Worm (Caenorhabditis elegans) whole organism, L2 larva: ENCODE data around the gene C49F5.8.

Experiments
- F13H6.1 ChIP-seq: sonication (generic microtip); optimal IDR thresholded peaks from 2 replicates; lab custom pipeline; 2016; ENCODE audit warnings: missing genetic modification characterization, missing compliant biosample characterization
- ZK546.5 ChIP-seq: sonication (generic microtip); optimal IDR thresholded peaks from 2 replicates; lab custom pipeline; 2017; ENCODE audit warnings: missing biosample characterization, missing genetic modification characterization
- dmd-4 ChIP-seq: sonication (generic microtip); optimal IDR thresholded peaks from 2 replicates; lab custom pipeline; 2017; ENCODE audit warnings: missing biosample characterization, missing genetic modification characterization
- egl-27 ChIP-seq: sonication (generic microtip); optimal IDR thresholded peaks from 3 replicates; lab custom pipeline; 2017; ENCODE audit warnings: missing biosample characterization, missing genetic modification reagents, missing genetic modification characterization
- elt-1 ChIP-seq: fragments of 150-350 bp; optimal IDR thresholded peaks from 2 replicates; lab custom pipeline; 2014; ENCODE audit warnings: missing biosample characterization, missing genetic modification characterization
- lin-13 ChIP-seq: fragments of 150-350 bp; optimal IDR thresholded peaks from 2 replicates; lab custom pipeline; 2014; ENCODE audit warnings: missing biosample characterization, missing genetic modification reagents, missing genetic modification characterization
- lsy-2 ChIP-seq, 2 experiments: fragments of 150-350 bp in 1 of 2; sonication (generic microtip) in 1 of 2; optimal IDR thresholded peaks; 2 replicates each; lab custom pipeline; 2014 to 2017; ENCODE audit warnings: missing biosample characterization in 2 of 2, missing genetic modification characterization in 2 of 2
- mab-5 ChIP-seq: fragments of 150-350 bp; optimal IDR thresholded peaks from 2 replicates; lab custom pipeline; 2014; ENCODE audit warnings: missing biosample characterization, missing genetic modification characterization
- nhr-10 ChIP-seq: sonication (generic microtip); optimal IDR thresholded peaks from 2 replicates; lab custom pipeline; 2017; ENCODE audit warnings: missing biosample characterization, missing genetic modification characterization
- nhr-11 ChIP-seq: fragments of 150-350 bp; optimal IDR thresholded peaks from 2 replicates; lab custom pipeline; 2014; ENCODE audit warnings: missing biosample characterization, missing genetic modification characterization
- nhr-23 ChIP-seq: fragments of 150-350 bp; optimal IDR thresholded peaks from 2 replicates; lab custom pipeline; 2014; ENCODE audit warnings: missing biosample characterization, missing genetic modification reagents, missing genetic modification characterization
- nhr-77 ChIP-seq: fragments of 150-350 bp; optimal IDR thresholded peaks from 2 replicates; lab custom pipeline; 2014; ENCODE audit warnings: missing biosample characterization, missing genetic modification characterization
- unc-62 ChIP-seq: fragments of 150-350 bp; optimal IDR thresholded peaks from 2 replicates; lab custom pipeline; 2014; ENCODE audit warnings: missing biosample characterization, missing genetic modification reagents, missing genetic modification characterization
- zag-1 ChIP-seq: fragments of 150-350 bp; optimal IDR thresholded peaks from 2 replicates; lab custom pipeline; 2014; ENCODE audit warnings: missing biosample characterization, missing genetic modification characterization

DNA sequence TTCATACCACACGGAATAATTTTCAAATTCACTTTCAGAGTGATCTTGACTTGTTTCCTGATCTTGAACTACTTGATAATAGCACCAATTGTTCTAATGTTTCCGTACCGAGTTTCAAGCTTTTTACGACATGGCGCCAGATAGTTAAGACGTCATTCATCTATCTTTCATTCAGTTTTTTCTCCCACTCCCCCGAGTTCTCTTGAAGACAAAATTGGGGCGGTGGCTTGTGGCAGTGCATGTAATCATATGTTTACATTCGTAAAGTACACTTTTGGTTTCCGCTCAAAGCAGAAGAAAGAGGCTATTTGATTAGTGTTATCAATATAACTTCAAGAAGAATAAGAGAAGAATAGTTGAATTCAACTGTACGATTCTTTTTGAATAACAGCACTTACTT is 39.6 kb downstream of the C49F5.8 start:
- TF ChIP-seq elt-1 (no peak), lsy-2 (tag; optimal IDR thresholded peaks at IDR 0.05; lab: Kevin White, UChicago) (no peak), nhr-77 (no peak), dmd-4 (tag; lab: Kevin White, UChicago) (no peak), zag-1 (tag; lab: Kevin White, UChicago) (no peak), unc-62 (GFP tag; lab: Kevin White, UChicago) (no peak), lin-13 (GFP tag; lab: Kevin White, UChicago) (no peak), ZK546.5 (tag; lab: Kevin White, UChicago) (no peak), nhr-11 (tag; lab: Kevin White, UChicago) (no peak), nhr-23 (no peak), egl-27 (no peak), nhr-10 (tag; lab: Kevin White, UChicago) (no peak), mab-5 (no peak), F13H6.1 (tag; lab: Kevin White, UChicago) (no peak)
